Worm (Caenorhabditis elegans): ENCODE results near the gene zipt-17.

The zipt-17 gene

DNA sequence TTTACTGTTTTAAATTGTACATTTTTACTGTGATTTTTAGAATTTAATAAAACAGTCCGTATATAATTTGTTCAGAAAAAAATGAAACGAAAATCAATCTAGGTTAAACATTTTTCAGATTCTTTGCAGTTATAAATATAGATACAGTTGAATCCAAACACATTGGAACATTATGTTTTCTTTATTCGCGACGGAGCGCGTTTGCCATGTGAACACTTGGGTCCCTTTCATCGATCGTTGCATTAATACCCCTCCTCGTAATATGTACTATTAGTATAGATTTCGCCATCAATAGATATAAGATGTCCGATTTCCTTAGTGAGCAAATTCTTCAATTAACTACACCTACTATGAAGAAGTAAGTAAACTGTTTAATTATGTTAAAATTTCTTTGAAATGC is 32.2 kb downstream of the zipt-17 start, which contains the start of gene C49C3.8:
Gene C49C3.8, plus strand, starts transcription at position 173 of the 400 bp plus-strand sequence.
- TF ChIP-seq nhr-111 (GFP tag; optimal IDR thresholded peaks at IDR 0.05) (no peak), madf-5 (GFP tag; IDR thresholded peaks at IDR 0.05) (no peak), lin-38 (GFP tag; IDR thresholded peaks at IDR 0.05) (peak; percentile 40), lsy-2 (tag; optimal IDR thresholded peaks at IDR 0.05) (peak in 1 of 2 experiments; percentile 51), mes-2 (tag; optimal IDR thresholded peaks at IDR 0.05; ENCODE audit: poor library complexity, severe bottlenecking) (peak; percentile 27), ctbp-1 (GFP tag; IDR thresholded peaks at IDR 0.05) (no peak), dmd-8 (GFP tag; IDR thresholded peaks at IDR 0.05) (no peak), aha-1 (tag) (peak; percentile 79), D1046.2 (GFP tag; IDR thresholded peaks at IDR 0.05) (no peak)

DNA sequence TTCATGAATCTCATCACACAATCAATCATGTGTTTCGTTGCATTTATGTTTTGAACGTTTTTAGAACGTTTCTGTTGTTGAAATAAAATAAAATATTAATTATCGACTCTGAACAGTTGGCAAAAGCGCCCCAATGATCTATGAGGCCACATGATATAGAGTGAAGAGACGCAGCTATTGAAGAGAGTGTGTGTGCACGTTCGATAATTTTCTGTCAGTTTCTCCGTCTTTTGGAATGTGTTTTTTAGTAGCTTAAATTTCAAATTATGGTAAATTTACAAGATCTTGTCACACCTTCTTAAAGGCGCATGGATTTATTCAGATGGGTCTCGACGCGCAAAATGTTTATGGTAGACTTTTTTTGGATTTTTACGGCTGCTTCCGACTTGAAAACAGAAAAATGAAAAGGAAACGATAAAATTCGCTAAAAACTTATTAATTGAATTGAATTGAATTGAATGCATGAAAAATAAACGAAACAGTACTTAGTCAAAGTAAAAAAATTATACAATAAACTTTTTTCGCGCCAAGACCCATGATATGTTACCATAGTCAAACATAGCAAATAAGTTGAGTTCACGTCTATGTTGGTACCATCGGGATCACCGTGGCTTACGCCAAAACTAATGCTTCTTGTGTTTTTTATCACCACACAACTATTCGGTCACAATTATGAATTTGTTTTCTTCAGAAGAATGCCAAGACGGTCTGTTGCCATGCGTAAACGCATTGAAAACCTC is 33.5 kb downstream of the zipt-17 start, which contains the start of gene C49C3.15:
Gene C49C3.15, plus strand, starts transcription at position 690 of the 740 bp plus-strand sequence.
- TF ChIP-seq dve-1 (tag; optimal IDR thresholded peaks at IDR 0.05; ENCODE audit: insufficient read depth): peak; percentile 45
- peak; percentile 42 for TF ChIP-seq mep-1 (tag; optimal IDR thresholded peaks at IDR 0.05)
- peak; percentile 10 for TF ChIP-seq rbr-2 (tag; optimal IDR thresholded peaks at IDR 0.05)
- no peak for TF ChIP-seq ztf-7 (tag; optimal IDR thresholded peaks at IDR 0.05)
- TF ChIP-seq nhr-237 (tag; optimal IDR thresholded peaks at IDR 0.05): no peak
- TF ChIP-seq hlh-30 (tag; optimal IDR thresholded peaks at IDR 0.05; ENCODE audit: insufficient read depth): peak; percentile 96
- TF ChIP-seq mes-2 (tag; optimal IDR thresholded peaks at IDR 0.05; ENCODE audit: poor library complexity, severe bottlenecking): peak; percentile 47
- peak in 1 of 2 experiments; percentile 10 for TF ChIP-seq mdl-1 (tag; optimal IDR thresholded peaks at IDR 0.05)
- TF ChIP-seq nhr-28 (tag; optimal IDR thresholded peaks at IDR 0.05): peak; percentile 21
- TF ChIP-seq hif-1 (tag; optimal IDR thresholded peaks at IDR 0.05): peak in 1 of 2 experiments; percentile 83
- TF ChIP-seq lin-38 (GFP tag; IDR thresholded peaks at IDR 0.05): peak; percentile 48; the same call in 1 of the 2 replicates
- TF ChIP-seq nhr-102 (tag; optimal IDR thresholded peaks at IDR 0.05): no peak
- TF ChIP-seq mxl-3 (GFP tag; optimal IDR thresholded peaks at IDR 0.05): no peak
- TF ChIP-seq hmg-1.1 (GFP tag; IDR thresholded peaks at IDR 0.05): 0 out of 2 replicates have a peak, but pooled peaks have one; percentile 8
- peak in 1 of 2 experiments; percentile 54 for TF ChIP-seq lsy-2 (tag; optimal IDR thresholded peaks at IDR 0.05)
- TF ChIP-seq unc-62 (GFP tag; optimal IDR thresholded peaks at IDR 0.05 in 1 of 2): peak in 1 of 2 experiments; percentile 80
- TF ChIP-seq unc-62 (tag; optimal IDR thresholded peaks at IDR 0.05): no peak
- no peak for TF ChIP-seq daf-16 (GFP tag; optimal IDR thresholded peaks at IDR 0.05)
- peak; percentile 23 for TF ChIP-seq daf-16 (tag; optimal IDR thresholded peaks at IDR 0.05)
- peak; percentile 28 for TF ChIP-seq hlh-11 (tag; optimal IDR thresholded peaks at IDR 0.05)

DNA sequence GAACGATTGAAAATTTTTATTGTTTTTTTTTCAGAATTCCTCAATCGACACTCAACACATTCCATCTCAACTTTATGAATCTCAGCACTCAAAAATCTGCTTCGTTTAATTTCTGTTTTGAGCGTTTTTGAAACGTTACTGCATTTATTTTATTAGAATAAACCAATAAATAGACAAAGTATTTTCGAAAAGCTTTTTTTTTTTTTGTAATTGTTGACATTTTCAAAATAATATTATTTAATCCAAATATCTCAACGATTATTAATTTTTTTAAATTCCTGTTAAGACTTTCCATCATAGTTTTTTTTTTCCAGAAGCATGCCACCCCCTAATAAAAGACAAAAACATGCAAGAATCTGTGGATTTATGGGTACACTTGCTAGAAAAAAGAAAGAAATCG is 34.9 kb downstream of the zipt-17 start, which contains the start of gene C49C3.7:
Gene C49C3.7, plus strand, starts transcription at position 301 of the 400 bp plus-strand sequence.
- TF ChIP-seq daf-19 (GFP tag; conservative IDR thresholded peaks at IDR 0.05) (no peak), nhr-237 (tag; optimal IDR thresholded peaks at IDR 0.05) (no peak), aha-1 (tag) (peak; percentile 86)

DNA sequence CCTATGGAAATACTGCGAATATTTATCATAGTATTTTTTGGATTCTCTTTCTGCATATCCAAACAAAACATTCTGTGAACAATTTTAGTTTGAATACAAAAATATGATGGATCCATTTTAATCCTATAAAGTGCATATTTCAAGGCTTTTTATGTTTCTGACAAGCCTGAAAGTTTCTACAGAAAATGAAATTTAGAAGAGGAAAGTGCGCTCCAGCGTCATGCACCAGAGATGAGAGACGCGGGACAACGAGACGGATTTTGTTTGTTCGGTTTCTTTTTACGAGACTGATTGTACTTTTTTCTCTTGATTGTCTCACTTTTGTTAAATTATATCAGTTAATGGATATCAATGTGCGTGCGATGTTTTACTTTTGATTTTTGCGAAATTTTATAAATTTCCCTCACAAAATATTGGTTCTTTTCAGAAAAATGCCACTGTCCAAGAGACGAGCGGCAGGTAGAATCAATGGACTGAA is 36.1 kb downstream of the zipt-17 start, which contains the start of gene C49C3.6:
Gene C49C3.6, plus strand, starts transcription at position 428 of the 478 bp plus-strand sequence.
- TF ChIP-seq snpc-1.2 (GFP tag; IDR thresholded peaks at IDR 0.05) (peak; percentile 61; the same call in 1 of the 2 replicates), lin-38 (GFP tag; IDR thresholded peaks at IDR 0.05) (peak; percentile 72), daf-16 (GFP tag; optimal IDR thresholded peaks at IDR 0.05) (no peak), daf-16 (tag; optimal IDR thresholded peaks at IDR 0.05) (peak; percentile 1), ama-1 (optimal IDR thresholded peaks at IDR 0.05) (no peak), nhr-102 (tag; optimal IDR thresholded peaks at IDR 0.05) (no peak), sdz-12 (GFP tag; optimal IDR thresholded peaks at IDR 0.05) (no peak), hmg-1.1 (GFP tag; IDR thresholded peaks at IDR 0.05) (no peak), nhr-111 (GFP tag; optimal IDR thresholded peaks at IDR 0.05) (no peak), lsy-2 (tag; optimal IDR thresholded peaks at IDR 0.05) (peak in 1 of 2 experiments; percentile 42), zag-1 (tag; optimal IDR thresholded peaks at IDR 0.05) (no peak), mes-2 (tag; optimal IDR thresholded peaks at IDR 0.05; ENCODE audit: poor library complexity, severe bottlenecking) (peak; percentile 28), D1046.2 (GFP tag; IDR thresholded peaks at IDR 0.05) (no peak)

Data from whole organism, L4 larva.